Worm (Caenorhabditis elegans) whole organism, young adult: ENCODE measurements around the gene wht-6.
A peak's percentile ranks its signal among the peaks of the same experiment; 100 is the strongest.

ENCODE experiments used
- B0019.2 ChIP-seq: fragments of 200-800 bp; sonication (Bioruptor generic); conservative IDR thresholded peaks from 2 replicates; pipeline ENCODE4 v1.3.6; 2022; ENCODE audit warnings: missing genetic modification reagents, missing genetic modification characterization, missing compliant biosample characterization
- B0336.3 ChIP-seq: fragments of 200-800 bp; sonication (Bioruptor generic); IDR thresholded peaks from 2 replicates; pipeline ENCODE4 v1.3.6; 2022; ENCODE audit warnings: missing genetic modification characterization, missing compliant biosample characterization
- F37B4.10 ChIP-seq: fragments of 200-800 bp; sonication (Bioruptor generic); IDR thresholded peaks from 2 replicates; pipeline ENCODE4 v1.3.6; 2022; ENCODE audit warnings: missing genetic modification characterization, missing compliant biosample characterization
- F49E8.2 ChIP-seq: sonication (generic microtip); optimal IDR thresholded peaks from 3 replicates; lab custom pipeline; 2017; ENCODE audit warnings: missing genetic modification characterization, mild to moderate bottlenecking, missing compliant biosample characterization, antibody characterized with exemption, moderate library complexity; ENCODE audit not compliant: insufficient read depth
- F57A8.1 ChIP-seq: fragments of 200-800 bp; sonication (Bioruptor generic); optimal IDR thresholded peaks from 2 replicates; lab custom pipeline; 2018; ENCODE audit warnings: mild to moderate bottlenecking, missing genetic modification characterization, moderate library complexity, missing compliant biosample characterization
- K11D2.4 ChIP-seq: fragments of 200-800 bp; sonication (Bioruptor generic); IDR thresholded peaks from 2 replicates; pipeline ENCODE4 v1.3.6; 2022; ENCODE audit warnings: missing genetic modification reagents, missing genetic modification characterization, missing compliant biosample characterization
- Y95B8A.8 ChIP-seq: fragments of 200-800 bp; sonication (Bioruptor generic); IDR thresholded peaks from 2 replicates; pipeline ENCODE4 v1.3.6; 2022; ENCODE audit warnings: missing genetic modification reagents, missing genetic modification characterization, missing compliant biosample characterization
- aptf-2 ChIP-seq: fragments of 200-800 bp; sonication (Bioruptor generic); conservative IDR thresholded peaks from 2 replicates; pipeline ENCODE4 v1.3.6; 2022; ENCODE audit warnings: missing genetic modification reagents, missing genetic modification characterization, missing compliant biosample characterization
- aptf-3 ChIP-seq: fragments of 200-800 bp; sonication (Bioruptor generic); IDR thresholded peaks from 2 replicates; pipeline ENCODE4 v1.3.6; 2022; ENCODE audit warnings: missing genetic modification characterization, missing compliant biosample characterization
- atf-7 ChIP-seq: sonication (generic microtip); optimal IDR thresholded peaks from 2 replicates; lab custom pipeline; 2017; ENCODE audit warnings: mild to moderate bottlenecking, missing genetic modification characterization, missing compliant biosample characterization
- attf-5 ChIP-seq: fragments of 200-800 bp; sonication (Bioruptor generic); optimal IDR thresholded peaks from 2 replicates; lab custom pipeline; 2018; ENCODE audit warnings: mild to moderate bottlenecking, missing genetic modification characterization, missing compliant biosample characterization
- cebp-1 ChIP-seq, 2 experiments: fragments of 200-800 bp in 1 of 2; sonication (Bioruptor generic) in 1 of 2; sonication (generic microtip) in 1 of 2; IDR thresholded peaks in 1 of 2; optimal IDR thresholded peaks in 1 of 2; 2 replicates each; pipeline versions ENCODE4 v1.3.6 to Lab custom; 2017 to 2022; ENCODE audit warnings: missing compliant biosample characterization in 2 of 2, missing genetic modification characterization in 2 of 2, mild to moderate bottlenecking in 1 of 2, missing genetic modification reagents in 1 of 2, moderate library complexity in 1 of 2
- ceh-27 ChIP-seq: fragments of 200-800 bp; sonication (Bioruptor generic); optimal IDR thresholded peaks from 2 replicates; lab custom pipeline; 2018; ENCODE audit warnings: mild to moderate bottlenecking, missing genetic modification characterization, moderate library complexity, missing compliant biosample characterization
- ceh-79 ChIP-seq: sonication (generic microtip); optimal IDR thresholded peaks from 2 replicates; lab custom pipeline; 2017; ENCODE audit warnings: mild to moderate bottlenecking, missing genetic modification characterization, missing compliant biosample characterization
- dox-1 ChIP-seq: fragments of 200-800 bp; sonication (Bioruptor generic); IDR thresholded peaks from 2 replicates; pipeline ENCODE4 v1.3.6; 2022; ENCODE audit warnings: missing genetic modification reagents, missing genetic modification characterization, missing compliant biosample characterization
- efl-1 ChIP-seq: fragments of 150-350 bp; optimal IDR thresholded peaks from 2 replicates; lab custom pipeline; 2014; ENCODE audit warnings: missing biosample characterization, missing genetic modification reagents, missing genetic modification characterization
- egl-18 ChIP-seq: fragments of 200-800 bp; sonication (Bioruptor generic); IDR thresholded peaks from 2 replicates; pipeline ENCODE4 v1.3.6; 2022; ENCODE audit warnings: missing genetic modification reagents, missing genetic modification characterization, missing compliant biosample characterization
- egrh-3 ChIP-seq: fragments of 200-800 bp; sonication (Bioruptor generic); IDR thresholded peaks from 2 replicates; pipeline ENCODE4 v1.3.6; 2022; ENCODE audit warnings: missing genetic modification reagents, missing genetic modification characterization, missing compliant biosample characterization
- ets-4 ChIP-seq: fragments of 200-800 bp; sonication (Bioruptor generic); optimal IDR thresholded peaks from 2 replicates; lab custom pipeline; 2018; ENCODE audit warnings: mild to moderate bottlenecking, missing genetic modification characterization, missing compliant biosample characterization
- hmg-1.2 ChIP-seq: fragments of 200-800 bp; sonication (Bioruptor generic); IDR thresholded peaks from 2 replicates; pipeline ENCODE4 v1.3.6; 2022; ENCODE audit warnings: missing genetic modification reagents, missing genetic modification characterization, missing compliant biosample characterization
- hrde-1 ChIP-seq: sonication (generic microtip); optimal IDR thresholded peaks from 2 replicates; lab custom pipeline; 2016; ENCODE audit warnings: missing genetic modification characterization, mild to moderate bottlenecking, missing compliant biosample characterization, moderate library complexity, missing genotype, missing genetic modification reagents, borderline replicate concordance
- let-526 ChIP-seq: fragments of 200-800 bp; sonication (Bioruptor generic); IDR thresholded peaks from 2 replicates; pipeline ENCODE4 v1.3.6; 2022; ENCODE audit warnings: missing genetic modification reagents, missing genetic modification characterization, missing compliant biosample characterization
- let-607 ChIP-seq, 2 experiments: fragments of 200-800 bp in 1 of 2; sonication (Bioruptor generic) in 1 of 2; sonication (generic microtip) in 1 of 2; optimal IDR thresholded peaks; 2 replicates each; lab custom pipeline; 2016 to 2018; ENCODE audit warnings: mild to moderate bottlenecking in 2 of 2, missing compliant biosample characterization in 2 of 2, missing genetic modification characterization in 2 of 2, moderate library complexity in 2 of 2, missing genotype in 1 of 2
- lin-26 ChIP-seq: fragments of 200-800 bp; sonication (Bioruptor generic); IDR thresholded peaks from 2 replicates; pipeline ENCODE4 v1.3.6; 2022; ENCODE audit warnings: missing genetic modification reagents, missing genetic modification characterization, missing compliant biosample characterization
- lin-35 ChIP-seq, 3 experiments: fragments of 150-350 bp in 2 of 3; sonication (generic microtip) in 1 of 3; optimal IDR thresholded peaks; 2 replicates each; lab custom pipeline; 2014 to 2018; ENCODE audit warnings: missing biosample characterization in 3 of 3, missing genetic modification characterization in 3 of 3, missing genetic modification reagents in 3 of 3
- nfyb-1 ChIP-seq: fragments of 200-800 bp; sonication (Bioruptor generic); IDR thresholded peaks from 2 replicates; pipeline ENCODE4 v1.3.6; 2022; ENCODE audit warnings: missing genetic modification reagents, missing genetic modification characterization, missing compliant biosample characterization
- nhr-80 ChIP-seq: sonication (generic microtip); optimal IDR thresholded peaks from 2 replicates; lab custom pipeline; 2016; ENCODE audit warnings: missing genetic modification characterization, missing compliant biosample characterization
- nhr-90 ChIP-seq: sonication (generic microtip); optimal IDR thresholded peaks from 2 replicates; lab custom pipeline; 2016; ENCODE audit warnings: missing genotype, mild to moderate bottlenecking, missing genetic modification characterization, missing compliant biosample characterization
- pbrm-1 ChIP-seq: fragments of 200-800 bp; sonication (Bioruptor generic); IDR thresholded peaks from 2 replicates; pipeline ENCODE4 v1.3.6; 2022; ENCODE audit warnings: missing genetic modification reagents, missing genetic modification characterization, missing compliant biosample characterization
- rec-8 ChIP-seq, 2 experiments: sonication (generic microtip); optimal IDR thresholded peaks; 2 replicates each; lab custom pipeline; 2016; ENCODE audit warnings: mild to moderate bottlenecking in 2 of 2, missing genetic modification characterization in 2 of 2, missing genetic modification reagents in 2 of 2, missing genotype in 2 of 2, missing biosample characterization in 1 of 2, missing compliant biosample characterization in 1 of 2, moderate library complexity in 1 of 2
- sdz-38 ChIP-seq: sonication (generic microtip); optimal IDR thresholded peaks from 2 replicates; lab custom pipeline; 2016; ENCODE audit warnings: missing genotype, missing genetic modification characterization, missing compliant biosample characterization
- tbx-9 ChIP-seq: sonication (generic microtip); optimal IDR thresholded peaks from 2 replicates; lab custom pipeline; 2016; ENCODE audit warnings: borderline replicate concordance, missing genetic modification characterization, inconsistent platforms, missing compliant biosample characterization
- unc-130 ChIP-seq: sonication (generic microtip); optimal IDR thresholded peaks from 2 replicates; lab custom pipeline; 2016; ENCODE audit warnings: missing genetic modification reagents, missing genetic modification characterization, missing compliant biosample characterization
- ztf-25 ChIP-seq: fragments of 200-800 bp; sonication (Bioruptor generic); IDR thresholded peaks from 2 replicates; pipeline ENCODE4 v1.3.6; 2022; ENCODE audit warnings: missing genetic modification reagents, missing genetic modification characterization, missing compliant biosample characterization
- ztf-26 ChIP-seq: sonication (generic microtip); optimal IDR thresholded peaks from 2 replicates; lab custom pipeline; 2017; ENCODE audit warnings: missing genetic modification characterization, missing compliant biosample characterization
- ztf-3 ChIP-seq: fragments of 200-800 bp; sonication (Bioruptor generic); optimal IDR thresholded peaks from 2 replicates; lab custom pipeline; 2018; ENCODE audit warnings: mild to moderate bottlenecking, missing genetic modification characterization, missing compliant biosample characterization

wht-6 gene

ce11 chrIII:6471451-6471850, at the start of gene wht-6:
Gene wht-6, plus strand, starts transcription at chrIII:6471751.
- TF ChIP-seq nfyb-1 (GFP tag; lab: Robert Waterston, UW), result no peak
- peak; percentile 27 for TF ChIP-seq hrde-1 (tag; lab: Kevin White, UChicago)
- TF ChIP-seq K11D2.4, result no peak
- TF ChIP-seq aptf-3 (GFP tag; lab: Robert Waterston, UW), result no peak
- TF ChIP-seq nhr-90 (tag; lab: Kevin White, UChicago), result no peak

- TF ChIP-seq egl-18 (GFP tag; lab: Robert Waterston, UW) (no peak), dox-1 (GFP tag; lab: Robert Waterston, UW) (peak; percentile 15; the same call in 1 of the 2 replicates), F49E8.2 (no peak), sdz-38 (no peak), lin-26 (GFP tag; lab: Robert Waterston, UW) (peak; percentile 46; the same call in 1 of the 2 replicates), ztf-26 (no peak), hmg-1.2 (peak; percentile 30; the same call in 1 of the 2 replicates), F57A8.1 (GFP tag; lab: Kevin White, UChicago) (no peak), nhr-80 (tag; lab: Kevin White, UChicago) (peak; percentile 72)
These were observed 49.5 kb upstream of the wht-6 start for ce11 chrIII:6421973-6422511.

- TF ChIP-seq cebp-1 (GFP tag; IDR thresholded peaks at IDR 0.05; lab: Robert Waterston, UW) (no peak), cebp-1 (tag; optimal IDR thresholded peaks at IDR 0.05; lab: Kevin White, UChicago) (peak; percentile 35), Y95B8A.8 (GFP tag; lab: Robert Waterston, UW) (no peak), ceh-27 (GFP tag; lab: Kevin White, UChicago) (no peak), B0336.3 (GFP tag; lab: Robert Waterston, UW) (no peak), tbx-9 (tag; lab: Kevin White, UChicago) (no peak), aptf-2 (GFP tag; lab: Robert Waterston, UW) (no peak), nhr-80 (tag; lab: Kevin White, UChicago) (peak; percentile 20), attf-5 (GFP tag; lab: Kevin White, UChicago) (peak; percentile 6), lin-35 (GFP tag; optimal IDR thresholded peaks at IDR 0.05; lab: Kevin White, UChicago) (no peak), atf-7 (tag; lab: Kevin White, UChicago) (peak; percentile 17)
These were observed 48.8 kb upstream of the wht-6 start for ce11 chrIII:6422721-6423120.

ce11 chrIII:6427205-6427604, 44.3 kb upstream of the wht-6 start, which contains the start of gene C05D11.8:
Gene C05D11.8, minus strand, starts transcription at chrIII:6427305.
- TF ChIP-seq unc-130 (GFP tag; lab: Kevin White, UChicago) (no peak), ztf-25 (no peak), ztf-3 (GFP tag; lab: Kevin White, UChicago) (no peak), pbrm-1 (GFP tag; lab: Robert Waterston, UW) (no peak)

- TF ChIP-seq rec-8 (tag; optimal IDR thresholded peaks at IDR 0.05; lab: Kevin White, UChicago), result no peak
- TF ChIP-seq egrh-3 (GFP tag; lab: Robert Waterston, UW), result no peak
- TF ChIP-seq let-607 (tag; optimal IDR thresholded peaks at IDR 0.05; lab: Kevin White, UChicago), result no peak
- TF ChIP-seq ets-4 (GFP tag; lab: Kevin White, UChicago), result no peak
- no peak for TF ChIP-seq let-526
- TF ChIP-seq sdz-38, result no peak
- TF ChIP-seq attf-5 (GFP tag; lab: Kevin White, UChicago), result no peak
- TF ChIP-seq F37B4.10 (GFP tag; lab: Robert Waterston, UW), result no peak
- TF ChIP-seq B0019.2 (GFP tag; lab: Robert Waterston, UW), result no peak
- no peak for TF ChIP-seq efl-1 (GFP tag; lab: Kevin White, UChicago)
- TF ChIP-seq ceh-79 (tag; lab: Kevin White, UChicago), result no peak
These were observed 40.7 kb upstream of the wht-6 start, which contains the start of gene popl-1 for ce11 chrIII:6430834-6431233. Gene popl-1, minus strand, starts transcription at chrIII:6430934.
